Worm (Caenorhabditis elegans) whole organism, midembryonic: ENCODE data around the gene srg-34.

Experiments
- T22C8.4 ChIP-seq: fragments of 200-800 bp; sonication (Bioruptor generic); IDR thresholded peaks from 2 replicates; pipeline ENCODE4 v1.3.6; 2022; ENCODE audit warnings: missing genetic modification characterization, missing compliant biosample characterization
- cog-1 ChIP-seq: sonication (generic microtip); optimal IDR thresholded peaks from 2 replicates; lab custom pipeline; 2016; ENCODE audit warnings: missing genetic modification characterization, missing compliant biosample characterization
- flt-1 ChIP-seq: fragments of 200-800 bp; sonication (Bioruptor generic); IDR thresholded peaks from 2 replicates; pipeline ENCODE4 v1.3.6; 2022; ENCODE audit warnings: missing genetic modification characterization, missing compliant biosample characterization
- klf-2 ChIP-seq: fragments of 200-800 bp; sonication (Bioruptor generic); conservative IDR thresholded peaks from 2 replicates; pipeline ENCODE4 v1.3.6; 2022; ENCODE audit warnings: missing genetic modification reagents, missing genetic modification characterization, missing compliant biosample characterization
- med-1 ChIP-seq: sonication (generic microtip); optimal IDR thresholded peaks from 2 replicates; lab custom pipeline; 2017; ENCODE audit warnings: missing genetic modification characterization, mild to moderate bottlenecking, missing compliant biosample characterization, antibody characterized with exemption, missing genetic modification reagents; ENCODE audit not compliant: insufficient read depth
- ref-1 ChIP-seq: fragments of 200-800 bp; sonication (Bioruptor generic); conservative IDR thresholded peaks from 2 replicates; pipeline ENCODE4 v1.3.6; 2022; ENCODE audit warnings: missing genetic modification reagents, missing genetic modification characterization, missing compliant biosample characterization
- tab-1 ChIP-seq: fragments of 200-800 bp; sonication (Bioruptor generic); IDR thresholded peaks from 2 replicates; pipeline ENCODE4 v1.3.6; 2022; ENCODE audit warnings: missing genetic modification characterization, missing compliant biosample characterization
- ztf-23 ChIP-seq: fragments of 200-800 bp; sonication (Bioruptor generic); IDR thresholded peaks from 2 replicates; pipeline ENCODE4 v1.3.6; 2022; ENCODE audit warnings: missing genetic modification reagents, missing genetic modification characterization, missing compliant biosample characterization
- ztf-29 ChIP-seq: fragments of 200-800 bp; sonication (Bioruptor generic); IDR thresholded peaks from 2 replicates; pipeline ENCODE4 v1.3.6; 2022; ENCODE audit warnings: missing genetic modification reagents, missing genetic modification characterization, missing compliant biosample characterization

ce11 chrV:18571533-18571932 is 6.8 kb upstream of the srg-34 start, which contains the start of gene Y51A2D.21:
- TF ChIP-seq ref-1 (GFP tag; lab: Robert Waterston, UW) = no peak
- no peak for TF ChIP-seq med-1
- TF ChIP-seq flt-1 (GFP tag; lab: Robert Waterston, UW) = no peak
- TF ChIP-seq ztf-23 (GFP tag; lab: Robert Waterston, UW) = no peak
- TF ChIP-seq cog-1 = no peak
- no peak for TF ChIP-seq ztf-29
- no peak for TF ChIP-seq tab-1
- TF ChIP-seq klf-2 (GFP tag; lab: Robert Waterston, UW) = no peak
- no peak for TF ChIP-seq T22C8.4 (GFP tag; lab: Robert Waterston, UW)
